Fruit fly (Drosophila melanogaster) whole organism, embryonic: ENCODE measurements around the gene CG8136.

Experiments
- Ada2b ChIP-seq: fragments of 200-800 bp; sonication (Bioruptor generic); IDR thresholded peaks from 2 replicates; pipeline ENCODE4 v1.3.6; 2022; ENCODE audit warnings: missing biosample characterization, missing genetic modification characterization
- BEAF-32 ChIP-seq: fragments of 200-800 bp; sonication (Bioruptor generic); optimal IDR thresholded peaks from 3 replicates; lab custom pipeline; 2017; ENCODE audit warnings: missing biosample characterization, missing genetic modification characterization, mild to moderate bottlenecking, moderate library complexity, missing genetic modification reagents
- Bdp1 ChIP-seq: fragments of 200-800 bp; sonication (Bioruptor generic); optimal IDR thresholded peaks from 3 replicates; lab custom pipeline; 2016; ENCODE audit warnings: missing biosample characterization, missing genetic modification characterization
- CG1024 ChIP-seq: fragments of 200-800 bp; sonication (Bioruptor generic); IDR thresholded peaks from 2 replicates; pipeline ENCODE4 v1.3.6; 2022; ENCODE audit warnings: missing biosample characterization, missing genetic modification characterization
- CG10267 ChIP-seq: fragments of 200-800 bp; sonication (Bioruptor generic); optimal IDR thresholded peaks from 2 replicates; lab custom pipeline; 2018; ENCODE audit warnings: missing biosample characterization, mild to moderate bottlenecking, missing genetic modification characterization, moderate library complexity
- CG10462 ChIP-seq: fragments of 200-800 bp; sonication (Bioruptor generic); optimal IDR thresholded peaks from 2 replicates; lab custom pipeline; 2016; ENCODE audit warnings: missing biosample characterization, missing genetic modification characterization
- CG10959 ChIP-seq: fragments of 200-800 bp; sonication (Bioruptor generic); IDR thresholded peaks from 2 replicates; pipeline ENCODE4 v1.3.6; 2022; ENCODE audit warnings: missing biosample characterization, missing genetic modification characterization
- CG14014 ChIP-seq: fragments of 200-800 bp; sonication (Bioruptor generic); IDR thresholded peaks from 2 replicates; pipeline ENCODE4 v1.3.6; 2022; ENCODE audit warnings: missing biosample characterization, missing genetic modification characterization
- CG15601 ChIP-seq: fragments of 200-800 bp; sonication (Bioruptor generic); optimal IDR thresholded peaks from 3 replicates; lab custom pipeline; 2019; ENCODE audit warnings: missing biosample characterization, mild to moderate bottlenecking, missing genetic modification characterization, moderate library complexity
- CG15696 ChIP-seq: fragments of 200-800 bp; sonication (Bioruptor generic); optimal IDR thresholded peaks from 2 replicates; lab custom pipeline; 2019; ENCODE audit warnings: missing biosample characterization, mild to moderate bottlenecking, missing genetic modification characterization, moderate library complexity
- CG16815 ChIP-seq: fragments of 200-800 bp; sonication (Bioruptor generic); optimal IDR thresholded peaks from 3 replicates; lab custom pipeline; 2017; ENCODE audit warnings: missing biosample characterization, mild to moderate bottlenecking, missing genetic modification characterization
- CG3065 ChIP-seq: fragments of 200-800 bp; sonication (Bioruptor generic); optimal IDR thresholded peaks from 2 replicates; lab custom pipeline; 2016; ENCODE audit warnings: missing biosample characterization, missing genetic modification characterization
- CG31224 ChIP-seq: fragments of 200-800 bp; sonication (Bioruptor generic); IDR thresholded peaks from 2 replicates; pipeline ENCODE4 v1.3.6; 2022; ENCODE audit warnings: missing biosample characterization, missing genetic modification characterization
- CG32767 ChIP-seq: fragments of 200-800 bp; sonication (Bioruptor generic); IDR thresholded peaks from 2 replicates; pipeline ENCODE4 v1.3.6; 2022; ENCODE audit warnings: missing biosample characterization, missing genetic modification characterization
- CG34422 ChIP-seq: fragments of 200-800 bp; sonication (Bioruptor generic); IDR thresholded peaks from 3 replicates; pipeline ENCODE4 v1.3.6; 2022; ENCODE audit warnings: missing biosample characterization, missing genetic modification characterization
- CG3847 ChIP-seq: fragments of 200-800 bp; sonication (Bioruptor generic); IDR thresholded peaks from 2 replicates; pipeline ENCODE4 v1.3.6; 2022; ENCODE audit warnings: missing biosample characterization, missing genetic modification characterization
- CG4707 ChIP-seq: fragments of 200-800 bp; sonication (Bioruptor generic); optimal IDR thresholded peaks from 2 replicates; lab custom pipeline; 2018; ENCODE audit warnings: missing biosample characterization, mild to moderate bottlenecking, missing genetic modification characterization, moderate library complexity
- CG4854 ChIP-seq: fragments of 200-800 bp; sonication (Bioruptor generic); optimal IDR thresholded peaks from 2 replicates; lab custom pipeline; 2016; ENCODE audit warnings: missing biosample characterization, missing genetic modification characterization, inconsistent platforms
- CG7928 ChIP-seq: fragments of 200-800 bp; sonication (Bioruptor generic); optimal IDR thresholded peaks from 2 replicates; lab custom pipeline; 2017; ENCODE audit warnings: missing biosample characterization, mild to moderate bottlenecking, missing genetic modification characterization
- CG8359 ChIP-seq: fragments of 200-800 bp; sonication (Bioruptor generic); optimal IDR thresholded peaks from 2 replicates; lab custom pipeline; 2017; ENCODE audit warnings: missing biosample characterization, mild to moderate bottlenecking, missing genetic modification characterization, borderline replicate concordance
- CG8478 ChIP-seq: fragments of >200 bp; optimal IDR thresholded peaks from 2 replicates; lab custom pipeline; 2018
- D19A ChIP-seq: fragments of 200-800 bp; optimal IDR thresholded peaks from 3 replicates; lab custom pipeline; 2019; ENCODE audit warnings: missing biosample characterization, mild to moderate bottlenecking, missing genetic modification characterization, moderate library complexity
- Dip3 ChIP-seq: fragments of 200-800 bp; sonication (Bioruptor generic); optimal IDR thresholded peaks from 3 replicates; lab custom pipeline; 2016; ENCODE audit warnings: missing biosample characterization, missing genetic modification characterization
- Doc2 ChIP-seq: fragments of 200-800 bp; sonication (Bioruptor generic); IDR thresholded peaks from 2 replicates; pipeline ENCODE4 v1.3.6; 2022; ENCODE audit warnings: missing biosample characterization, missing genetic modification characterization
- Dref ChIP-seq: fragments of 200-800 bp; sonication (Bioruptor generic); IDR thresholded peaks from 2 replicates; pipeline ENCODE4 v1.3.6; 2022; ENCODE audit warnings: missing biosample characterization, missing genetic modification characterization
- Ets97D ChIP-seq: fragments of 200-800 bp; sonication (Bioruptor generic); optimal IDR thresholded peaks from 3 replicates; lab custom pipeline; 2016; ENCODE audit warnings: missing biosample characterization, missing genetic modification characterization
- H2.0 ChIP-seq: fragments of 200-800 bp; sonication (Bioruptor generic); IDR thresholded peaks from 2 replicates; pipeline ENCODE4 v1.3.6; 2022; ENCODE audit warnings: missing biosample characterization, missing genetic modification characterization
- HLH54F ChIP-seq: fragments of 200-800 bp; sonication (Bioruptor generic); optimal IDR thresholded peaks from 3 replicates; lab custom pipeline; 2016; ENCODE audit warnings: missing biosample characterization, missing genetic modification characterization
- Hey ChIP-seq: fragments of 200-800 bp; sonication (Bioruptor generic); optimal IDR thresholded peaks from 3 replicates; lab custom pipeline; 2018; ENCODE audit warnings: missing biosample characterization, mild to moderate bottlenecking, missing genetic modification characterization
- Lhr ChIP-seq: fragments of 200-800 bp; sonication (Bioruptor generic); optimal IDR thresholded peaks from 3 replicates; lab custom pipeline; 2017; ENCODE audit warnings: mild to moderate bottlenecking, missing biosample characterization, missing genetic modification reagents, missing genetic modification characterization
- Meics ChIP-seq: fragments of 200-800 bp; sonication (Bioruptor generic); optimal IDR thresholded peaks from 2 replicates; lab custom pipeline; 2017; ENCODE audit warnings: missing biosample characterization, mild to moderate bottlenecking, missing genetic modification characterization
- Myb ChIP-seq: fragments of 200-800 bp; sonication (Bioruptor generic); optimal IDR thresholded peaks from 2 replicates; lab custom pipeline; 2016; ENCODE audit warnings: missing biosample characterization, missing genetic modification characterization
- Nf-YC ChIP-seq: fragments of 200-800 bp; optimal IDR thresholded peaks from 3 replicates; lab custom pipeline; 2019; ENCODE audit warnings: missing biosample characterization, mild to moderate bottlenecking, missing genetic modification characterization, moderate library complexity
- Pdp1 ChIP-seq, 2 experiments: fragments of 200-800 bp; sonication (Bioruptor generic); optimal IDR thresholded peaks; 3 replicates each; lab custom pipeline; 2016; ENCODE audit warnings: missing biosample characterization in 2 of 2, missing genetic modification characterization in 2 of 2, mild to moderate bottlenecking in 1 of 2, moderate library complexity in 1 of 2
- Poxn ChIP-seq: fragments of 200-800 bp; sonication (Bioruptor generic); IDR thresholded peaks from 2 replicates; pipeline ENCODE4 v1.3.6; 2022; ENCODE audit warnings: missing biosample characterization, missing genetic modification characterization
- bcd ChIP-seq: fragments of 200-800 bp; sonication (Bioruptor generic); optimal IDR thresholded peaks from 2 replicates; lab custom pipeline; 2017; ENCODE audit warnings: missing biosample characterization, mild to moderate bottlenecking, missing genetic modification characterization
- bsh ChIP-seq, 2 experiments: fragments of 200-800 bp; sonication (Bioruptor generic); optimal IDR thresholded peaks; 2 replicates each; lab custom pipeline; 2017 to 2018; ENCODE audit warnings: mild to moderate bottlenecking in 2 of 2, missing biosample characterization in 2 of 2, missing genetic modification characterization in 2 of 2, moderate library complexity in 1 of 2
- cas ChIP-seq: fragments of 200-800 bp; sonication (Bioruptor generic); IDR thresholded peaks from 2 replicates; pipeline ENCODE4 v1.3.6; 2022; ENCODE audit warnings: missing biosample characterization, missing genetic modification characterization
- danr ChIP-seq: fragments of 200-800 bp; sonication (Bioruptor generic); IDR thresholded peaks from 2 replicates; pipeline ENCODE4 v1.3.6; 2022; ENCODE audit warnings: missing biosample characterization, missing genetic modification characterization
- dm ChIP-seq: fragments of 200-800 bp; sonication (Bioruptor generic); optimal IDR thresholded peaks from 3 replicates; lab custom pipeline; 2016; ENCODE audit warnings: missing biosample characterization, missing genetic modification characterization
- exex ChIP-seq: fragments of 200-800 bp; sonication (Bioruptor generic); optimal IDR thresholded peaks from 4 replicates; lab custom pipeline; 2018; ENCODE audit warnings: missing biosample characterization, mild to moderate bottlenecking, missing genetic modification characterization, moderate library complexity
- jigr1 ChIP-seq: fragments of 200-800 bp; sonication (Bioruptor generic); IDR thresholded peaks from 3 replicates; pipeline ENCODE4 v1.3.6; 2022; ENCODE audit warnings: missing biosample characterization, missing genetic modification characterization
- ken ChIP-seq: fragments of 200-800 bp; sonication (Bioruptor generic); IDR thresholded peaks from 3 replicates; pipeline ENCODE4 v1.3.6; 2022; ENCODE audit warnings: missing biosample characterization, missing genetic modification characterization
- lbe ChIP-seq: fragments of 200-800 bp; sonication (Bioruptor generic); optimal IDR thresholded peaks from 2 replicates; lab custom pipeline; 2016; ENCODE audit warnings: missing biosample characterization, mild to moderate bottlenecking, missing genetic modification characterization
- lov ChIP-seq, 2 experiments: fragments of 200-800 bp in 1 of 2; fragments of >200 bp in 1 of 2; sonication (Bioruptor generic) in 1 of 2; IDR thresholded peaks in 1 of 2; optimal IDR thresholded peaks in 1 of 2; 2 replicates in 1 of 2; 3 replicates in 1 of 2; pipeline versions ENCODE4 v1.3.6 to Lab custom; 2017 to 2022; ENCODE audit warnings: missing biosample characterization in 1 of 2, missing genetic modification characterization in 1 of 2
- luna ChIP-seq: fragments of 200-800 bp; sonication (Bioruptor generic); optimal IDR thresholded peaks from 2 replicates; lab custom pipeline; 2016; ENCODE audit warnings: missing biosample characterization, missing genetic modification characterization
- pan ChIP-seq, 4 experiments: fragments of >200 bp in 3 of 4; fragments of 200-800 bp in 1 of 4; sonication (Bioruptor generic) in 1 of 4; optimal IDR thresholded peaks in 3 of 4; IDR thresholded peaks in 1 of 4; 2 replicates each; pipeline versions ENCODE4 v1.3.6 to Lab custom; 2017 to 2022; ENCODE audit warnings: missing biosample characterization in 2 of 4, missing genetic modification characterization in 2 of 4, mixed read lengths in 1 of 4
- sisA ChIP-seq: fragments of 200-800 bp; sonication (Bioruptor generic); IDR thresholded peaks from 2 replicates; pipeline ENCODE4 v1.3.6; 2022; ENCODE audit warnings: missing biosample characterization, missing genetic modification characterization
- sug ChIP-seq: fragments of 200-800 bp; optimal IDR thresholded peaks from 2 replicates; lab custom pipeline; 2019; ENCODE audit warnings: missing biosample characterization, mild to moderate bottlenecking, missing genetic modification characterization, moderate library complexity

Gene CG8136

DNA sequence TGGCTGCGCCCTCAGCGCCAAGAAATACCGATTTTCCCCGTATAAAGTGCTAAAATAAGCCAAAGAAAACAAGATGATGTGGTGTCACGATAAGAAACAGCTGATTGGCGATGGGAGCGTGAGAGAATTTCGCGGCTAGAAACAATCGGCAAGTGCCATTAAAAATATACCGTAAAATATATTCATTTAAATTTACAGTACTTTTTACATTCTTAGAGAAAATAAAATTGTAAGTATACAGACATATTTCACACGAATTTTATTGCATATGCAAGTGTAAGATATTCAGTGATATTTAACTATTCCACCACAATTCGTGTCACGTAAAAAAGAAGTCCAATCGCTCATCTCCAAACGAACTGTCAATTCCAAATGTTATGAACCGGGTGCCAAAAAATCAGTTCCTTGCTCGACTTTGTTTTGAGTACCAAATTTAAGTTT, 44.6 kb upstream of the CG8136 start, which contains the start of the genes Unc50, CG11755 and CG8043 (continued):
- peak; percentile 20 for TF ChIP-seq CG7928
- peak; percentile 79 for TF ChIP-seq lbe
- TF ChIP-seq HLH54F = peak; percentile 69
- TF ChIP-seq cas = peak; percentile 76
- TF ChIP-seq CG15696 = peak; percentile 83
- TF ChIP-seq Nf-YC (tag; lab: Kevin White, UChicago) = peak; percentile 71
- TF ChIP-seq Myb = peak; percentile 49
- TF ChIP-seq danr (GFP tag; lab: Robert Waterston, UW) = peak; percentile 53; the same call in 1 of the 2 replicates
- peak; percentile 66 for TF ChIP-seq Dip3 (GFP tag; lab: Kevin White, UChicago)
- TF ChIP-seq Hey (tag; lab: Kevin White, UChicago) = no peak
- peak; percentile 89 for TF ChIP-seq CG3847
- TF ChIP-seq exex (tag; lab: Kevin White, UChicago) = no peak
- peak; percentile 74 for TF ChIP-seq CG15601 (tag; lab: Kevin White, UChicago)
- TF ChIP-seq CG10959 = peak; percentile 44
- TF ChIP-seq CG14014 = peak; percentile 77
- peak; percentile 73 for TF ChIP-seq sisA (GFP tag; lab: Robert Waterston, UW)
- TF ChIP-seq sug (tag; lab: Kevin White, UChicago) = peak; percentile 88
- peak; percentile 48 for TF ChIP-seq CG10462
- TF ChIP-seq Lhr (GFP tag; lab: Kevin White, UChicago) = peak; percentile 58
- peak; percentile 56; the same call in 1 of the 2 replicates for TF ChIP-seq H2.0
- TF ChIP-seq Poxn (GFP tag; lab: Robert Waterston, UW) = no peak
- TF ChIP-seq BEAF-32 (GFP tag; lab: Kevin White, UChicago) = peak; percentile 98
- peak; percentile 57 for TF ChIP-seq CG16815
- peak; percentile 70 for TF ChIP-seq CG4854
- peak; percentile 77 for TF ChIP-seq Meics
- peak; percentile 36; the same call in 1 of the 2 replicates for TF ChIP-seq Ada2b (GFP tag; lab: Robert Waterston, UW)
- TF ChIP-seq CG8359 (GFP tag; lab: Kevin White, UChicago) = no peak
- TF ChIP-seq CG34422 (GFP tag; lab: Robert Waterston, UW) = no peak
- no peak for TF ChIP-seq Doc2 (GFP tag; lab: Robert Waterston, UW)
- peak; percentile 34; the same call in 1 of the 2 replicates for TF ChIP-seq CG1024 (GFP tag; lab: Robert Waterston, UW)
- peak; percentile 43 for TF ChIP-seq CG31224 (GFP tag; lab: Robert Waterston, UW)
- TF ChIP-seq jigr1 (GFP tag; lab: Robert Waterston, UW) = peak; percentile 75; the same call in 2 of the 3 replicates
- TF ChIP-seq CG10267 = peak; percentile 77
- TF ChIP-seq lov (optimal IDR thresholded peaks at IDR 0.05; lab: Kevin White, UChicago) = no peak
- TF ChIP-seq lov (GFP tag; IDR thresholded peaks at IDR 0.05; lab: Robert Waterston, UW) = 0 out of 3 replicates have a peak, but pooled peaks have one; percentile 11
- TF ChIP-seq ken (GFP tag; lab: Robert Waterston, UW) = 0 out of 3 replicates have a peak, but pooled peaks have one; percentile 32
- TF ChIP-seq pan (optimal IDR thresholded peaks at IDR 0.05; lab: Kevin White, UChicago) = no peak
- TF ChIP-seq pan (GFP tag; optimal IDR thresholded peaks at IDR 0.05 in 1 of 2, IDR thresholded peaks at IDR 0.05 in 1 of 2) = peak in 1 of 2 experiments; percentile 56
- no peak for TF ChIP-seq dm (GFP tag; lab: Kevin White, UChicago)
- peak; percentile 36; the same call in 1 of the 2 replicates for TF ChIP-seq Dref (GFP tag; lab: Robert Waterston, UW)
- TF ChIP-seq CG32767 (GFP tag; lab: Robert Waterston, UW) = peak; percentile 32; the same call in 1 of the 2 replicates
- TF ChIP-seq D19A (tag; lab: Kevin White, UChicago) = peak; percentile 69
- peak in 1 of 2 experiments; percentile 72 for TF ChIP-seq bsh (GFP tag; optimal IDR thresholded peaks at IDR 0.05; lab: Kevin White, UChicago)
- peak; percentile 79 for TF ChIP-seq bcd (GFP tag; lab: Kevin White, UChicago)
- TF ChIP-seq Ets97D (GFP tag; lab: Kevin White, UChicago) = peak; percentile 74
- peak; percentile 48 for TF ChIP-seq luna
- peak; percentile 1 for TF ChIP-seq CG4707 (GFP tag; lab: Kevin White, UChicago)
- peak; percentile 48 for TF ChIP-seq CG3065 (GFP tag; lab: Kevin White, UChicago)
- TF ChIP-seq Pdp1 (GFP tag; optimal IDR thresholded peaks at IDR 0.05; lab: Kevin White, UChicago) = peak; percentile 78 to 86
- TF ChIP-seq Bdp1 (GFP tag; lab: Kevin White, UChicago) = peak; percentile 30
- TF ChIP-seq CG8478 (lab: Kevin White, UChicago) = no peak
